Fruit fly (Drosophila melanogaster) whole organism, wandering third instar larva: Measurements from ENCODE around the gene CG43980.

Source experiments
- Abd-B ChIP-seq: fragments of >200 bp; optimal IDR thresholded peaks from 2 replicates; lab custom pipeline; 2017; ENCODE audit warnings: missing biosample characterization, missing genetic modification characterization
- Dfd ChIP-seq: fragments of >200 bp; optimal IDR thresholded peaks from 2 replicates; lab custom pipeline; 2017; ENCODE audit warnings: missing biosample characterization, missing genetic modification characterization
- GATAd ChIP-seq: sonication (Bioruptor generic); optimal IDR thresholded peaks from 2 replicates; lab custom pipeline; 2016; ENCODE audit warnings: missing biosample characterization, missing genetic modification characterization
- HLH106 ChIP-seq: fragments of 200-800 bp; optimal IDR thresholded peaks from 3 replicates; lab custom pipeline; 2019; ENCODE audit warnings: missing biosample characterization, mild to moderate bottlenecking, missing genetic modification characterization, moderate library complexity
- Hnf4 ChIP-seq: fragments of 200-800 bp; sonication (Bioruptor generic); optimal IDR thresholded peaks from 2 replicates; lab custom pipeline; 2016; ENCODE audit warnings: missing biosample characterization, mild to moderate bottlenecking, missing genetic modification characterization
- N ChIP-seq: fragments of >200 bp; optimal IDR thresholded peaks from 2 replicates; lab custom pipeline; 2018; ENCODE audit warnings: missing biosample characterization, missing external identifiers, missing genetic modification characterization
- OdsH ChIP-seq: fragments of 200-800 bp; sonication (Bioruptor generic); optimal IDR thresholded peaks from 2 replicates; lab custom pipeline; 2016; ENCODE audit warnings: missing biosample characterization, mild to moderate bottlenecking, missing genetic modification characterization
- dsf ChIP-seq: sonication (Bioruptor generic); optimal IDR thresholded peaks from 2 replicates; lab custom pipeline; 2016; ENCODE audit warnings: missing biosample characterization, missing genetic modification characterization, borderline replicate concordance
- ey ChIP-seq: fragments of 200-800 bp; sonication (Bioruptor generic); optimal IDR thresholded peaks from 2 replicates; lab custom pipeline; 2016; ENCODE audit warnings: missing biosample characterization, missing genetic modification characterization
- fru ChIP-seq: fragments of 200-800 bp; sonication (Bioruptor generic); optimal IDR thresholded peaks from 3 replicates; lab custom pipeline; 2016; ENCODE audit warnings: missing biosample characterization, mild to moderate bottlenecking, missing genetic modification characterization
- psq ChIP-seq: fragments of 200-800 bp; sonication (Bioruptor generic); optimal IDR thresholded peaks from 3 replicates; lab custom pipeline; 2017; ENCODE audit warnings: missing biosample characterization, mild to moderate bottlenecking, missing genetic modification characterization, moderate library complexity
- usp ChIP-seq: fragments of >200 bp; optimal IDR thresholded peaks from 2 replicates; lab custom pipeline; 2017; ENCODE audit warnings: missing biosample characterization, missing genetic modification characterization

DNA sequence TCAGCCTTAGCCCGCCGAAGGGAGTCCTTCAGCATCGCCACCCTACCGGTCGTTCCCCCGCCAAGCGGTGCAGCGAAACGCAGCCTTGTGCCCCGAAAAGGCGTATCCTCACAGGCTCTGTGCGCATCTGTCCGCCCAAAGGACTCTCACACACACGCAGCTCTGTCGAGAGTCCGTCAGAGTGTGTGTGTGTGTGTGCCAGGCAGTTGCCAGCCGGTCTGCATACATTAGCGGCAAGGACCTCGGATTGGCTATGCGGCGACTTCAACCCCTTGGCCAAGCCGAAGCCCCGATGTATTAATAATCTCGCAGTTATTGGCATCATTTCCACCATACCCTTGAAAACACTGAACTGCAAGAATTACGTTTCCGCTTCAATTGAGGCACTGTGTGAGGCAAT, 34.2 kb upstream of the CG43980 start:
- no peak for TF ChIP-seq GATAd (GFP tag; lab: Kevin White, UChicago)
- TF ChIP-seq Hnf4 (GFP tag; lab: Kevin White, UChicago) = no peak
- no peak for TF ChIP-seq HLH106 (tag; lab: Kevin White, UChicago)
- no peak for TF ChIP-seq Dfd (GFP tag; lab: Kevin White, UChicago)
- TF ChIP-seq ey (GFP tag; lab: Kevin White, UChicago) = no peak
- TF ChIP-seq N (GFP tag; lab: Kevin White, UChicago) = no peak
- no peak for TF ChIP-seq psq (GFP tag; lab: Kevin White, UChicago)
- TF ChIP-seq fru = no peak
- no peak for TF ChIP-seq OdsH (GFP tag; lab: Kevin White, UChicago)
- no peak for TF ChIP-seq usp
- no peak for TF ChIP-seq dsf (GFP tag; lab: Kevin White, UChicago)
- no peak for TF ChIP-seq Abd-B (GFP tag; lab: Kevin White, UChicago)
